Worm (Caenorhabditis elegans) whole organism, mixed stage, embryonic: ENCODE results near the gene dhhc-14.

Experiments
- blmp-1 ChIP-seq: fragments of 150-350 bp; optimal IDR thresholded peaks from 2 replicates; lab custom pipeline; 2014; ENCODE audit warnings: missing biosample characterization, missing genetic modification characterization
- ceh-39 ChIP-seq: fragments of 150-350 bp; optimal IDR thresholded peaks from 2 replicates; lab custom pipeline; 2014; ENCODE audit warnings: missing biosample characterization, missing genetic modification characterization
- elt-1 ChIP-seq: sonication (generic microtip); optimal IDR thresholded peaks from 2 replicates; lab custom pipeline; 2017; ENCODE audit warnings: missing genetic modification characterization, mild to moderate bottlenecking, missing compliant biosample characterization, antibody characterized with exemption, moderate library complexity, borderline replicate concordance; ENCODE audit not compliant: insufficient read depth
- elt-3 ChIP-seq: fragments of 150-350 bp; optimal IDR thresholded peaks from 2 replicates; lab custom pipeline; 2014; ENCODE audit warnings: missing biosample characterization, missing genetic modification characterization
- lin-13 ChIP-seq: fragments of 150-350 bp; optimal IDR thresholded peaks from 2 replicates; lab custom pipeline; 2014; ENCODE audit warnings: missing biosample characterization, missing genetic modification characterization
- nhr-12 ChIP-seq: fragments of 150-350 bp; optimal IDR thresholded peaks from 2 replicates; lab custom pipeline; 2014; ENCODE audit warnings: missing biosample characterization, missing genetic modification characterization
- nhr-76 ChIP-seq: sonication (generic microtip); optimal IDR thresholded peaks from 2 replicates; lab custom pipeline; 2017; ENCODE audit warnings: missing biosample characterization, missing genetic modification characterization
- sem-2 ChIP-seq: fragments of 200-800 bp; sonication (Bioruptor generic); optimal IDR thresholded peaks from 2 replicates; lab custom pipeline; 2018; ENCODE audit warnings: mild to moderate bottlenecking, missing genetic modification characterization, missing compliant biosample characterization
- snpc-4 ChIP-seq: fragments of 150-350 bp; optimal IDR thresholded peaks from 2 replicates; lab custom pipeline; 2014; ENCODE audit warnings: missing biosample characterization, missing genetic modification characterization
- sptf-1 ChIP-seq: sonication (generic microtip); optimal IDR thresholded peaks from 2 replicates; lab custom pipeline; 2017; ENCODE audit warnings: mild to moderate bottlenecking, missing genetic modification characterization, moderate library complexity, missing compliant biosample characterization
- tbx-8 ChIP-seq: fragments of 200-800 bp; sonication (Bioruptor generic); optimal IDR thresholded peaks from 2 replicates; lab custom pipeline; 2018; ENCODE audit warnings: mild to moderate bottlenecking, missing genetic modification characterization, moderate library complexity, missing compliant biosample characterization
- unc-39 ChIP-seq: fragments of 150-350 bp; optimal IDR thresholded peaks from 2 replicates; lab custom pipeline; 2014; ENCODE audit warnings: missing biosample characterization, missing genetic modification characterization
- unc-62 ChIP-seq: fragments of 150-350 bp; optimal IDR thresholded peaks from 2 replicates; lab custom pipeline; 2014; ENCODE audit warnings: missing biosample characterization, missing genetic modification reagents, missing genetic modification characterization

ce11 chrX:8580217-8580616 lies 28.1 kb downstream of the dhhc-14 start, which contains the start of gene F18E9.4:
- TF ChIP-seq unc-39 (tag; lab: Kevin White, UChicago) (no peak), nhr-12 (tag; lab: Kevin White, UChicago) (no peak), sem-2 (GFP tag; lab: Kevin White, UChicago) (no peak), elt-1 (tag; lab: Kevin White, UChicago) (no peak), blmp-1 (tag; lab: Kevin White, UChicago) (no peak), ceh-39 (no peak), unc-62 (GFP tag; lab: Kevin White, UChicago) (no peak), lin-13 (tag; lab: Kevin White, UChicago) (no peak), snpc-4 (no peak), tbx-8 (GFP tag; lab: Kevin White, UChicago) (no peak), sptf-1 (tag; lab: Kevin White, UChicago) (no peak), elt-3 (tag; lab: Kevin White, UChicago) (no peak), nhr-76 (tag; lab: Kevin White, UChicago) (no peak)
